Worm (Caenorhabditis elegans): ENCODE results near the gene acr-7.

The acr-7 gene

ce11 chrII:7884898-7885297 is 35.3 kb upstream of the acr-7 start (continued):
- no peak for TF ChIP-seq F22D6.2 (tag; optimal IDR thresholded peaks at IDR 0.05)
- TF ChIP-seq Y53G8AR.9 (GFP tag; conservative IDR thresholded peaks at IDR 0.05) = no peak
- no peak for TF ChIP-seq ets-4 (GFP tag; optimal IDR thresholded peaks at IDR 0.05)
- TF ChIP-seq egl-44 (GFP tag; IDR thresholded peaks at IDR 0.05) = no peak
- TF ChIP-seq lir-1 (GFP tag; conservative IDR thresholded peaks at IDR 0.05) = no peak
- peak; percentile 11 for TF ChIP-seq K12H6.12 (tag; optimal IDR thresholded peaks at IDR 0.05)
- no peak for TF ChIP-seq athp-1 (tag; optimal IDR thresholded peaks at IDR 0.05)
- TF ChIP-seq ZK185.1 (tag; optimal IDR thresholded peaks at IDR 0.05; ENCODE audit: poor library complexity, severe bottlenecking) = no peak

ce11 chrII:7880373-7880862 is 30.8 kb upstream of the acr-7 start, which contains the start of gene perm-1:
Gene perm-1, plus strand, starts transcription at chrII:7880812.
- TF ChIP-seq dpl-1 (GFP tag; optimal IDR thresholded peaks at IDR 0.05) (peak; percentile 87), sdz-38 (tag; optimal IDR thresholded peaks at IDR 0.05) (no peak), lin-35 (GFP tag; optimal IDR thresholded peaks at IDR 0.05) (peak in 1 of 3 experiments; percentile 61), F33H1.4 (GFP tag; IDR thresholded peaks at IDR 0.05) (peak; percentile 98), egl-18 (GFP tag; IDR thresholded peaks at IDR 0.05) (no peak), snpc-1.1 (tag; optimal IDR thresholded peaks at IDR 0.05; ENCODE audit: insufficient read depth) (peak; percentile 73), Y53G8AR.9 (GFP tag; conservative IDR thresholded peaks at IDR 0.05) (peak; percentile 50; the same call in 1 of the 2 replicates), ceh-100 (GFP tag; IDR thresholded peaks at IDR 0.05) (peak; percentile 48; the same call in 1 of the 2 replicates), B0336.3 (GFP tag; IDR thresholded peaks at IDR 0.05) (peak; percentile 75), ekl-4 (GFP tag; IDR thresholded peaks at IDR 0.05) (peak; percentile 81), F52B5.7 (tag; optimal IDR thresholded peaks at IDR 0.05) (no peak), egl-44 (GFP tag; IDR thresholded peaks at IDR 0.05) (no peak), hsf-1 (GFP tag; IDR thresholded peaks at IDR 0.05) (peak; percentile 92), B0019.2 (GFP tag; conservative IDR thresholded peaks at IDR 0.05) (peak; percentile 84), F22D6.2 (tag; optimal IDR thresholded peaks at IDR 0.05) (no peak), snpc-1.3 (tag; optimal IDR thresholded peaks at IDR 0.05; ENCODE audit: insufficient read depth) (peak; percentile 82), hmg-20 (GFP tag; IDR thresholded peaks at IDR 0.05) (no peak), ceh-27 (GFP tag; optimal IDR thresholded peaks at IDR 0.05) (no peak), C17E4.6 (GFP tag; IDR thresholded peaks at IDR 0.05) (0 out of 2 replicates have a peak, but pooled peaks have one; percentile 60), unc-130 (GFP tag; optimal IDR thresholded peaks at IDR 0.05) (peak; percentile 93), let-526 (GFP tag; IDR thresholded peaks at IDR 0.05) (no peak), hlh-12 (tag; optimal IDR thresholded peaks at IDR 0.05) (no peak), K12H6.12 (tag; optimal IDR thresholded peaks at IDR 0.05) (no peak), madf-6 (GFP tag; IDR thresholded peaks at IDR 0.05) (peak; percentile 99), hrde-1 (tag; optimal IDR thresholded peaks at IDR 0.05; ENCODE audit: borderline replicate concordance) (peak; percentile 47), ceh-91 (GFP tag; IDR thresholded peaks at IDR 0.05) (peak; percentile 96), nhr-27 (tag; optimal IDR thresholded peaks at IDR 0.05) (no peak), snpc-4 (GFP tag; optimal IDR thresholded peaks at IDR 0.05) (peak; percentile 64), snpc-4 (tag; optimal IDR thresholded peaks at IDR 0.05) (peak in 2 of 4 experiments; percentile 57 to 60), athp-1 (tag; optimal IDR thresholded peaks at IDR 0.05) (peak; percentile 86), snpc-3.4 (tag; optimal IDR thresholded peaks at IDR 0.05) (peak; percentile 94), efl-1 (GFP tag; optimal IDR thresholded peaks at IDR 0.05) (peak; percentile 96), Y95B8A.8 (GFP tag; IDR thresholded peaks at IDR 0.05) (peak; percentile 92), lin-54 (GFP tag; optimal IDR thresholded peaks at IDR 0.05) (peak; percentile 89), mes-4 (tag; optimal IDR thresholded peaks at IDR 0.05) (no peak), Y53F4B.3 (GFP tag; IDR thresholded peaks at IDR 0.05) (peak; percentile 60; the same call in 1 of the 2 replicates), F49E8.2 (tag; optimal IDR thresholded peaks at IDR 0.05; ENCODE audit: insufficient read depth) (peak; percentile 87), D2030.7 (GFP tag; IDR thresholded peaks at IDR 0.05) (peak; percentile 96), lag-1 (GFP tag; IDR thresholded peaks at IDR 0.05) (no peak), madf-3 (GFP tag; IDR thresholded peaks at IDR 0.05) (peak; percentile 91), fkh-3 (tag; optimal IDR thresholded peaks at IDR 0.05) (no peak), rcor-1 (GFP tag; IDR thresholded peaks at IDR 0.05) (peak; percentile 90)

Measured in whole organism, young adult.